Fruit fly (Drosophila melanogaster): ENCODE results near the gene mRpL13.
A peak's percentile ranks its signal among the peaks of the same experiment; 100 is the strongest.

mRpL13 gene

DNA sequence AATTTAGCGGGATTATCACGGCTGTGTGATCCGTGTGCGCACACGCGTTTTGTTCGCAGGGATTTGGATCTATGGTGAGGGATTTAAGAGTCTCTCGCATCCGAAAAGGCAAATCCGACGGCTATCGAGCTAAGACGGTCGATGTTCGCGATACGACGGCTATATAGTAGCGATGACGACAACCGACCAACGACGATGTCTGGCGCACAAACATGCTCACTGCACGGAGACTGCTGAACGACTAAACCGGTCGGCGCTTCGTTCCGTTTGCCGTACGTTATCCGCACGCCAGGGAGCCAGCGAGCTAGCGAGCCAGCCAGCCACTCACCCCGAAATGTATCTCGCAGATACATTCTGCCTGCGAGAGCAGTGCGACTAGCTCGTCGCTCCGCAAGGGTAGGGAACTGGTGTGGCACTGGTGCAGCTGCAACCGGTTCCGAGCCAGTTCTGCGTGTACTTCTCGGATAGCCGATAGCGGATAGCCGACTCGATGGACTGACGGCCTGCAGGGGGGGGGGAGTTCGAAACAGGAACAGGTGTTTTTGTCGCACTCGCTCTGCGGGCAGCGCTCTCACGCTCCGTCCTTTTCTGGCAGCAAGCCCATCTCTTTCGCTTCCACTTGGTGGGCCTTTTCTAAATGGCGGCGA, 22.1 kb upstream of the mRpL13 start, which contains the start of gene tup:
Gene tup, minus strand, starts transcription at position 248 of the 647 bp plus-strand sequence.
- TF ChIP-seq CG8478 (optimal IDR thresholded peaks at IDR 0.05) (no peak), CTCF (optimal IDR thresholded peaks at IDR 0.05) (peak; percentile 39 to 45)

DNA sequence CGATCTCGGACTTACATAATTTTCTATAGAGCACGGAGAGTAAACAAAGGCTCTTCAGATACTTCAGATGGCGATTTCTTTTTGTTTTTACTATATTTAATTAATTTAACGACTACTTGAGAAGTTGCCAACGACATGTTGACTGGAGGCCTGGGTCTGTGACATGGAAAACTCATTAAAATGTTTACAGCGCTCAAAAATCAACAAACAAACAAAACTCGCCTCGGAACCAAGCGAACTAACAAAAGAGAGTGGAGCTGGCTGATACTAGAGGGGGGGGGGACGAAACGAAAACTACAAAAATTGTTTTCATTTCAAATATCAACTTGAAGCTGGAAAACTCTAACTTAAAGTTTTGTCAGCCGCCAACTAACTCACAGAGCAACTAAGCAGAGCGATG, 19.4 kb upstream of the mRpL13 start:
- no peak for TF ChIP-seq CG8478 (optimal IDR thresholded peaks at IDR 0.05)
- TF ChIP-seq CTCF (optimal IDR thresholded peaks at IDR 0.05) = no peak

DNA sequence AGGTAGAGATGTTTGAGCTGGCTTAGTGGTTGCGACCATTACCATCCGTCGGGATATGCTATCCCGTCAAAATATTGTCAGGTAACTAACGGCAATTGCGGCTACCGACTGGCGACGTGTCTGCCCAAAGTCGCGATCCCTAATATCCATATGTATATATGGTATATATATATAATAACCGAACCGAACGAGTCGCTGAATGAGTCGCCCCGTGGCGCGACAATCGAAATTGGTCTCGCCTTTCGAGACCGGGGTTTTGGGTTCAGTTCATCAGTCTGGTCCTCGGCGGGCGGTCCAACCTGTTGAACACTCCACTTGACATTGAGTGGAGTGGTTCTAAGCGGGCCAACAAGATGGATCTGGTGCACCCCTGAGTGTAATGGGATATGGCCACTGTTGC, 16.2 kb upstream of the mRpL13 start:
- TF ChIP-seq CTCF (optimal IDR thresholded peaks at IDR 0.05) (no peak), CG8478 (optimal IDR thresholded peaks at IDR 0.05) (no peak)

DNA sequence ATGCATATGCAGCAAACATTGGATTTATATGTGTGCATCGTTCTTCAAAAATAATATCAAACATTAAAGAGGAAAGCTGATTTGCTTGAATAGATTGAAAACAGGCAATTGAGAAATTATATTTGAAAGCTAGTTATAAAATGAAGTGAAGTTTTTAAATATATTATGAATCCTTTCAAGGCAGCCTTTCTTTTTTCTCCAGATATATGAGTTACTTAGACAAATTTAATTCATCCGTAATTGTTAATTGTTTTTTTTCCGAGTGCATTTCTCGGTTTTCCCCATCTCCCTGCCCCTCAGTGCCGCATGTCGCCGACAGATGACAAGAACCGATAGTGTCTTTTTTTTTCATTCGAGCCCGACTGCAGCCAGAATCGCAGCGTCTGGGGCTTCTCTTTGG, 12.8 kb upstream of the mRpL13 start:
- no peak for TF ChIP-seq CTCF (optimal IDR thresholded peaks at IDR 0.05)
- TF ChIP-seq CG8478 (optimal IDR thresholded peaks at IDR 0.05) = no peak

DNA sequence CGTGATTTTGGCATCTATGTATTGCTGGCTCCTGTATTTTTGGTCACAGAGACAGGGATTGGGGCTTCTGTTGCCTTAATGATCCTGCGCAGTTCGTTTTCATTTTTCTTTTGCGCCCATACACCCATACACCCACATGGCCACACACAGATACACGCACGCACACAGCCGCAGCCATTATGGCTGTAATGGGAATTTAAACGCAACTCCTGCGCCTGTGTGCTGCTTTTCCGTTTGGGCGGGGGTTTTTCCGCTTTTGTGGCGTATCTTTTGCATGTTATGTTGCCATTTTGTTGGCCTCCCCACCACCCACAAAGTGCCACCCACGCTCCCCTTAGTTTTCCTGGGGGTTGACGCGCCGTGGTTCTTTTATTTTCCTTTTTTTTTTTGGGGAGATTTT, 8.8 kb upstream of the mRpL13 start:
- TF ChIP-seq CG8478 (optimal IDR thresholded peaks at IDR 0.05) (no peak), CTCF (optimal IDR thresholded peaks at IDR 0.05) (no peak)

DNA sequence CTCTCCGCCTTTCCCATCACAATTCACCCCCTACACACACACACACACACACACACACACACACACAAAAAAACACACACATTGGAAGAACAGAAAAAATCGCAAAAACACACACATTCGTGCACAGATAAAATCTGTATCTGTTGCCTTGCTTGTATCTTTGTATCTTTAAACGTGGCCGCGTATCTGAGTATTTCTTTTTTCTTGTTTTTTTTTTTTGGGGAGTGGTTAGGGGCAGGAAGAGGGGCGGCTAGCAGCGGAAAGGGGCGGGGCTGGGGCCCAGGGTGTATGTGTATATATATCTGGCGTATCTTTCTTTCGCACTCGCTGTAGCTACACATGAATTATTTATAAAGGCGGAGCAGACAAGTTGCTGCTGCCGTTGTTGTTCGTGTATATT, 7.5 kb upstream of the mRpL13 start:
- TF ChIP-seq CG8478 (optimal IDR thresholded peaks at IDR 0.05) (no peak), CTCF (optimal IDR thresholded peaks at IDR 0.05) (no peak)

DNA sequence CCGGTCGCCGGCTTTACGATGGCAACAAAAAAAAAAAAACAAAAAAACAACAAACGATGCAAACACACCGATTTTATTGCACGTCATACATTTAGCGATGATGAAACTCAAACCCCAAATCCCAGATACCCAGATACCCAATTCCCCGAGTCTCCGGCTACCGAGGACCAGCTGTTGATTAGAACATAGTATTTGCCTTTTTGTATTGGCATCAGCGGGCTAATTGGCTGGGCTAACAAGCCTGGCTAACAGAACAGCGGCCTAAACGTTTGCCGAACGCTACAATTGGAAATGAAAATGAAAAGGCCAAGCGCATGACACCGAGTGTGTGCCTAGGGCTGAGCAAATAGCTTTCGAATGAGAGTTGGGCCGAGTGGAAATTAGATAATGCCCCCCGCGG, 5.9 kb upstream of the mRpL13 start:
- TF ChIP-seq CG8478 (optimal IDR thresholded peaks at IDR 0.05) (no peak), CTCF (optimal IDR thresholded peaks at IDR 0.05) (no peak)

DNA sequence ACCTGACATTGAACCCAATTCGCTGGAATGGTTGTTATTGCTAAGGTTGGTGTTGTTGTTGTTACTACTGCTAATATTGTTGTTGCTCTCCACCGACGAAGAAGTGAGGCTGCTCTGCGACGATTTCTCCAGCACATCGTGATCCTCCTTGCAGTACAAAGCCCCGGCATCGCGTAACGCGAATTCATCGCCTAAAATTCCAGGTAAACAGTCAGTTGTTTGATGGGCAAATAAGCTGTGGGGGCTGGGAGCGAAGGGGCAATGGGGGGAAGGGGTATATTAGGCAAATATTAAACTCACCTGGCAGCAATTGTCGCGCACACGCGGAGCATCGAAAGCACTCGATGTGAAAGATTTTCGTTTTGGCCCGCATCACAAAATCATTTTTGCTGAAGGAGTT, 5.0 kb upstream of the mRpL13 start:
- TF ChIP-seq CG8478 (optimal IDR thresholded peaks at IDR 0.05) (no peak), CTCF (optimal IDR thresholded peaks at IDR 0.05) (no peak)

DNA sequence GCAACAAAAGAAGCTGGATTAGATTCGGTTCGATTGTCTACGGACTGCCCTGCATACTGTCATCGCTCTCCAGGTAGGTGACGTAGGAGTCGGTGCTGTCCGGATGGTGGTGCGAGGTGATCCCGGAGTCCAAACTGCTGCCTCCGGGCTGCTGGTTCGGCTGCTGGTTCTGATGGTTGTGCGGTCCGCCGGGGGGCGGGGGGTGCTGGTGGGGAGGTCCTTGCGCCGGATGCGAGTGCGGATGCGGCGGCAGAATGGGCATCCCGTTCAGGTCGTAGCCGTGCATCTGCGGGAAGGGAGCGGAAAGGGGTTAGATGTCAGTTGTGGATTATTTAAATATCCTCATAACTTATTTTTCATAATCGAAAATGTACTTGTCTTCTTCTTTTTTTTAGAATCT, 1.9 kb upstream of the mRpL13 start:
- TF ChIP-seq CG8478 (optimal IDR thresholded peaks at IDR 0.05) = no peak
- no peak for TF ChIP-seq CTCF (optimal IDR thresholded peaks at IDR 0.05)

DNA sequence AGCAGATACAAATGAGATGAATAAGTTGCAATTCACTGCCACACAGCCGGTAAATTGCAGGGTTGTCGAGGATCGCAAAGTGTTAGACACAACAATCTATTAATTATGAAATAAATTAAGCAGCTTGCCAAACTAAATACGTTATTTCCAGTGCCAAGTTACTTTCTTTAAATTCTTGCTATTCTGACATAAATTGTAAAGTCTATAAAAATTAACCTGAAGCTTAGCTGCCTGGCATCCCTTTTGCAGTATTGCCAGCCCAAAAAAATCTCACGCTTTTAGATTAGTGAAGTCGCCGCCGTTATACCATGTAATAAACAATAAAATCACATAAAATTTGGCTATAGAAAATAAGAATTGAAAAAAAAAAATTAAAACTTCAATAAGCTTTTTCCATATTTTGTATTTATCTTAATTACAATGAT, 1.4 kb downstream of the mRpL13 start:
- no peak for TF ChIP-seq CTCF (optimal IDR thresholded peaks at IDR 0.05)
- no peak for TF ChIP-seq CG8478 (optimal IDR thresholded peaks at IDR 0.05)

DNA sequence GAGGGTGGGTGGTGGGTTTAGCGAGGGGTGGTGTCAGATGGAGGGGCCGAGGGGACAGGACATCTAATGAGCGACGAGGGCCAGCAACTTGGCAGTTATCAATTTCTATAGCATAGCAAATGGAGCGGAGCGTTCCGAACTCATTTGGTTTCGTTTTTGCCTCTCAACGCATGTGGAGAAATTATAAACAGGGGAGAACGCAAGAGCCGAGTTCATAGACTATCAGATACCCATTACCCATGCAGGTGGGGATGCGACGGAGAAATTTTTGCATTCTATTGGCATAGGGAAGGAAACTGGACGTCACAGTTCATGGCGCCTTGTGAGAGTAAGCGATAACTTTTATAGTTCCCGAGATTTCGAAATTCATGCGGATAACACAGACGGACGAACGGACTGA, 6.8 kb downstream of the mRpL13 start:
- TF ChIP-seq CTCF (optimal IDR thresholded peaks at IDR 0.05) (no peak), CG8478 (optimal IDR thresholded peaks at IDR 0.05) (no peak)

DNA sequence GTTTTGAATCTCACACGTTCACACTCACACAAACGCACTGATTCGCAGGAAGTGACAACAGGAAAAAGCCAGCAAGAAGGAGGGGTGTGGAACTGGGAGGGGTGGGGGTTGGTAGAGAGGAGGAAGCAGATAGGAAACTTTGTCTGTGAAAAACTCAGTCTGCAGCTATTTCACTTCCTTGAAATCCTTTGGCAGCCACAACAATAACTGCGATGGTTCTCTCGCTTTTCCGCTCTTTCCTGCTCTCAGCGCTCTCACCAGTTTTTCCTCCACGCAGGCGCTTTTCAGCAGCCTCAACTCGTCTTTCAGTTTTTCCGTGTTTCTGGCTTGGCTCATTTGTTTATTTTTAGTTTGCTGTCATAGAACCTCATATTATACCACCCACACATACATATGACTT, 12.2 kb downstream of the mRpL13 start:
- no peak for TF ChIP-seq CG8478 (optimal IDR thresholded peaks at IDR 0.05)
- TF ChIP-seq CTCF (optimal IDR thresholded peaks at IDR 0.05) = no peak

DNA sequence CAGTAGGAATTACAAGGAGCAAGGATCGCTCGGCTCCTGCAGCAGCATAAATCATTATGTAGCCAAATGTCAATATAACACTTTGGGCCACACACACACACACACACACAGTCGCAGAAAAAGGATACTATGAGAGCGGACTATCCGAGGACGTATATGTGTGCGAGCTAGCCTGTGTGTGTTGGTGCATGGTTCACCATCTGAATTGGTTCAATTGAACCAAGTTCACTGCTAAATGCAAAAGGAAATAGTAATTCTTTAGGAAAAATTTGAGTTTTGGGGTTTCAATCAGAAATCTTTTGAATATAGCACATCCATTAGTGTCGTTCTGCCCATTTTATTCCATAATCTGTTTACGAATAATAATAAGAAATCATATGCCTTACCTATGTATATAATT, 12.9 kb downstream of the mRpL13 start:
- no peak for TF ChIP-seq CTCF (optimal IDR thresholded peaks at IDR 0.05)
- TF ChIP-seq CG8478 (optimal IDR thresholded peaks at IDR 0.05) = no peak

DNA sequence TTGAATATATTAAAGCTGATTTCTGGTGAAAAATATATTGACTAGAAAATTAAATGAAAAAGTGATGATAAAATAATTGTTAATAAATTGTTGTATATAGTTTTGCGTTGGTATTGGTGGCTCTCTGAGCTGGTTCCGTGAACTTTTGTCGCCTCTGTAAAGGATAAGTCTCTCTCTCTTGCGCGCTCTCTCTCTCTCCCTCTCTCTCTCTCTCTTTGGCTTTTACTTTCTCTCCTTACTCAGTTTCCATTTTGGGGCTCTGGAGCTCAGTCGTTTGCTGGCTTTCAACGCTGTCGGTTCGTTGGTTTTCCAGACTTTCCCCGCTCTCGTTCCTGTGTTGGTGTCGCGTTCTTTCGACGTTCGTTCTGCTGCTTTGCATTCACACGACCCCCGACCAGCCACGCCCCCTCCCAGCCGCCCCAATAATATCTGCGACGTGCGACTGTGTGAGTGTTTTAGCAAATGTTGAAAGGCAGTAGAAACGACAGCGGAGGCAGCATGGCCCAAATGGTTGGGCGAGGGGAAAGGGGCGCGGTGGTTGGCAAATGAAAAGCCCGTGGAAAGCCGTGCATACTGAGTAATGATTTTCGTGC, 14.0 kb downstream of the mRpL13 start, which contains the start of gene CG17321:
Gene CG17321, plus strand, starts transcription at position 268 of the 593 bp plus-strand sequence.
- no peak for TF ChIP-seq CTCF (optimal IDR thresholded peaks at IDR 0.05)
- TF ChIP-seq CG8478 (optimal IDR thresholded peaks at IDR 0.05) = no peak

DNA sequence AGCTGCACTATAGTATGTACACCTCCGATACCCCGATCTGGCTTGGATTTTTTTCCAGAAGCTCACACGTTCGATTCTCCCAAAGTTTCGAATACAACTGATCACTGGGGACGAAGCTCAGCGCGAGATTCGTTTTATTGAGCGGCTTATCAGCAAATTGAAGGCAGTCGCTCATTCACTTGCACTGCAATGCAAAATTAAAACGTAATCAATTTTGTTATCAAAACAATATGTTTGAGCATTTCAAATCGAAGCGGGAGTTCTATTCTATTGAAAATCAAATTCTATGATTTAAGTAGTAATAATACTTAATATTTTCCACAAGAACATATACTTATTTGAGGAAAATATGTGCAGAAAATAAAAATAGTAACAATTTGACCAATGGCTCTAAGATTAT, 14.6 kb downstream of the mRpL13 start, which contains the start of gene CG33120:
Gene CG33120, minus strand, starts transcription at position 101 of the 400 bp plus-strand sequence.
- TF ChIP-seq CG8478 (optimal IDR thresholded peaks at IDR 0.05) = no peak
- TF ChIP-seq CTCF (optimal IDR thresholded peaks at IDR 0.05) = no peak

DNA sequence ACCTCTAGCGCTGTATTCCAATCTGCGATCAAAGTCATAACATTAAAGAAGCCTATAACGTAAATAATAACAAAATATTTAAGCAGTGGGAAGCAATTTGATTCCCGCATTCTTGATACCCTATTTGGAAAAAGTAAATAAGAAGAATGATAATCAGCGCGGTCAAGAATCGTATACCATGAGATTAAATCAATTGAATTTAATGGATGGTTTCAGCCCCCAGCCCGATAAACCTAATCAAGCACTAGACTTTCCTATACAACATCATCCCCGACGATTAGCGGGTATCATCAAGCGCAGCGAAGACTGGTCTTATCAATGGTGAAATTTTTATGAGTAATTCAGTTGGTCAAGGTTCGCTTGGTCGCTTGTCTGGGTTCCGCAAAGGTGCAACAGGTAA, 15.5 kb downstream of the mRpL13 start:
- no peak for TF ChIP-seq CG8478 (optimal IDR thresholded peaks at IDR 0.05)
- no peak for TF ChIP-seq CTCF (optimal IDR thresholded peaks at IDR 0.05)
